Fruit fly (Drosophila melanogaster) whole organism: ENCODE measurements around the gene CG6465.

Experiments
- CG8478 ChIP-seq: fragments of >200 bp; optimal IDR thresholded peaks from 2 replicates; lab custom pipeline; 2018; ENCODE audit warnings: inconsistent platforms
- pan ChIP-seq: fragments of >200 bp; optimal IDR thresholded peaks from 2 replicates; lab custom pipeline; 2017
- psq ChIP-seq: fragments of >200 bp; optimal IDR thresholded peaks from 2 replicates; lab custom pipeline; 2017
- usp ChIP-seq: fragments of >200 bp; optimal IDR thresholded peaks from 2 replicates; lab custom pipeline; 2017; ENCODE audit warnings: missing biosample characterization, missing genetic modification characterization, mixed read lengths

DNA sequence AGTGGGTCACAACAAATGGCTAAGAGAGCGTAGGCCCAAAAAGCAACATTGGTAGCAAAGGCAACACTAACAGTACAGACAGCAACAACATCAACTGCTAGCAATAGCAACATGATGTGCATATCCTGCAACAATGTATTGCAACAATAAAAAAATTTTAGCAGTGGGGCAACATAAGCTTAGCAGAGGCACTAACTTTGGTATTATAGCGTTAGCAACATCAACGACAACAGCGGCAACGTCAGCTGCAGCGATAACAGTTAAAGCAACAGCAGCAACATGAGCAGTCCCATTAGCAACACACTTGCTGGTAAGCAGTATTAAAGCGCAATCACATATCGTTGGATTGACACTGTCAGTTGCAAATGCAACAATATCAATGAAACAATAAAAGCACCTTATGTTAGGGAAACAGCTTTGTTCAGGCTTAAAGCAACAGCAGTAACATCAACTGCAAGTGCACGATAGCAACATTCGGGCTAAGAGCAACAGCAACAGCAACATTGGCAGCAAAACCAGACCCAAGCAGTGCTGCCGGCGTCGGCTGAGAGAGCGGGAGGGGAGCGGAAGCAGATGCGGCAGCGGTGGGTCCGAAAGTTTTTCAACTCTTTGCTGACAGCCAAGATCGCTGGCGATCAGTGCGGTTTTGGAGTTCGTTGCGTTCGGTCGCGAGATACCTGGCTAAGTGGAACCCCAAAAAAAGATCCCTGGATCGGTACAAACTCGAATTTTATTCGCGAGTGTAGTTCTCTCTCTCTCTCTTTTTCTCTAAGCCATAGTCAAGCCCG is 9.4 kb upstream of the CG6465 start, which contains the start of gene Skel:
- TF ChIP-seq pan, result no peak
- no peak for TF ChIP-seq CG8478 (lab: Kevin White, UChicago)
- no peak for TF ChIP-seq psq (lab: Kevin White, UChicago)
- TF ChIP-seq usp (GFP tag; lab: Kevin White, UChicago), result no peak
